Fruit fly (Drosophila melanogaster) whole organism, prepupa: ENCODE data around the gene Sfmbt.

Experiments used
- CG10631 ChIP-seq: fragments of 200-800 bp; sonication (Bioruptor generic); optimal IDR thresholded peaks from 2 replicates; lab custom pipeline; 2016; ENCODE audit warnings: missing biosample characterization, missing genetic modification characterization
- CG11294 ChIP-seq: fragments of 200-800 bp; sonication (Bioruptor generic); IDR thresholded peaks from 2 replicates; pipeline ENCODE4 v1.3.6; 2022; ENCODE audit warnings: missing biosample characterization, missing genetic modification characterization
- CG11762 ChIP-seq: fragments of 200-800 bp; sonication (Bioruptor generic); optimal IDR thresholded peaks from 3 replicates; lab custom pipeline; 2016; ENCODE audit warnings: missing biosample characterization, missing genetic modification characterization; ENCODE audit not compliant: insufficient read depth
- CG11902 ChIP-seq: fragments of 200-800 bp; sonication (Bioruptor generic); optimal IDR thresholded peaks from 3 replicates; lab custom pipeline; 2016; ENCODE audit warnings: missing biosample characterization, missing genetic modification characterization
- CG1621 ChIP-seq: fragments of 200-800 bp; sonication (Bioruptor generic); optimal IDR thresholded peaks from 3 replicates; lab custom pipeline; 2018; ENCODE audit warnings: missing biosample characterization, mild to moderate bottlenecking, missing genetic modification characterization
- CG16779 ChIP-seq: fragments of 200-800 bp; sonication (Bioruptor generic); optimal IDR thresholded peaks from 3 replicates; lab custom pipeline; 2017; ENCODE audit warnings: missing biosample characterization, mild to moderate bottlenecking, missing genetic modification characterization
- CG3032 ChIP-seq: fragments of 200-800 bp; optimal IDR thresholded peaks from 2 replicates; lab custom pipeline; 2019; ENCODE audit warnings: missing biosample characterization, mild to moderate bottlenecking, missing genetic modification characterization, moderate library complexity
- CG31627 ChIP-seq: fragments of 200-800 bp; sonication (Bioruptor generic); optimal IDR thresholded peaks from 3 replicates; lab custom pipeline; 2016; ENCODE audit warnings: missing biosample characterization, missing genetic modification characterization
- CG34406 ChIP-seq: fragments of 200-800 bp; sonication (Bioruptor generic); optimal IDR thresholded peaks from 3 replicates; lab custom pipeline; 2016; ENCODE audit warnings: missing biosample characterization, missing genetic modification characterization
- CG4318 ChIP-seq: fragments of 200-800 bp; sonication (Bioruptor generic); optimal IDR thresholded peaks from 3 replicates; lab custom pipeline; 2017; ENCODE audit warnings: missing biosample characterization, mild to moderate bottlenecking, missing genetic modification characterization
- CG6163 ChIP-seq: fragments of 200-800 bp; sonication (Bioruptor generic); IDR thresholded peaks from 3 replicates; pipeline ENCODE4 v1.3.6; 2022; ENCODE audit warnings: missing biosample characterization, missing genetic modification characterization
- CG6276 ChIP-seq: fragments of 200-800 bp; sonication (Bioruptor generic); optimal IDR thresholded peaks from 2 replicates; lab custom pipeline; 2017; ENCODE audit warnings: missing biosample characterization, mild to moderate bottlenecking, missing genetic modification characterization
- CG6792 ChIP-seq: fragments of 200-800 bp; sonication (Bioruptor generic); optimal IDR thresholded peaks from 3 replicates; lab custom pipeline; 2016; ENCODE audit warnings: missing biosample characterization, missing genetic modification characterization
- CG6854 ChIP-seq: fragments of 200-800 bp; sonication (Bioruptor generic); optimal IDR thresholded peaks from 2 replicates; lab custom pipeline; 2017; ENCODE audit warnings: missing biosample characterization, mild to moderate bottlenecking, missing genetic modification characterization
- CG8119 ChIP-seq: fragments of 200-800 bp; sonication (Bioruptor generic); IDR thresholded peaks from 3 replicates; pipeline ENCODE4 v1.3.6; 2022; ENCODE audit warnings: missing biosample characterization, missing genetic modification characterization
- CG8319 ChIP-seq: fragments of 200-800 bp; sonication (Bioruptor generic); optimal IDR thresholded peaks from 3 replicates; lab custom pipeline; 2016; ENCODE audit warnings: missing biosample characterization, missing genetic modification characterization
- CG8632 ChIP-seq: fragments of 200-800 bp; sonication (Bioruptor generic); optimal IDR thresholded peaks from 3 replicates; lab custom pipeline; 2016; ENCODE audit warnings: missing biosample characterization, missing genetic modification characterization
- Eip78C ChIP-seq: fragments of 200-800 bp; sonication (Bioruptor generic); peaks from one replicate; lab custom pipeline; 2016; ENCODE audit warnings: missing biosample characterization, missing genetic modification characterization
- Eip93F ChIP-seq: fragments of 200-800 bp; sonication (Bioruptor generic); optimal IDR thresholded peaks from 2 replicates; lab custom pipeline; 2016; ENCODE audit warnings: missing biosample characterization, mild to moderate bottlenecking, missing genetic modification characterization
- Ets21C ChIP-seq: fragments of 200-800 bp; sonication (Bioruptor generic); optimal IDR thresholded peaks from 3 replicates; lab custom pipeline; 2016; ENCODE audit warnings: missing biosample characterization, missing genetic modification characterization
- Ets96B ChIP-seq: fragments of 200-800 bp; optimal IDR thresholded peaks from 2 replicates; lab custom pipeline; 2019; ENCODE audit warnings: missing biosample characterization, mild to moderate bottlenecking, missing genetic modification characterization, moderate library complexity
- Gug ChIP-seq: fragments of 200-800 bp; sonication (Bioruptor generic); IDR thresholded peaks from 2 replicates; pipeline ENCODE4 v1.3.6; 2022; ENCODE audit warnings: missing biosample characterization, missing genetic modification characterization
- Hr39 ChIP-seq: fragments of 200-800 bp; sonication (Bioruptor generic); optimal IDR thresholded peaks from 2 replicates; lab custom pipeline; 2016; ENCODE audit warnings: missing biosample characterization, missing genetic modification characterization
- Hr4 ChIP-seq: fragments of 200-800 bp; sonication (Bioruptor generic); optimal IDR thresholded peaks from 3 replicates; lab custom pipeline; 2016; ENCODE audit warnings: missing biosample characterization, missing genetic modification characterization
- Lpt ChIP-seq: fragments of 200-800 bp; sonication (Bioruptor generic); optimal IDR thresholded peaks from 3 replicates; lab custom pipeline; 2016; ENCODE audit warnings: missing biosample characterization, missing genetic modification characterization
- Sox14 ChIP-seq: fragments of 200-800 bp; sonication (Bioruptor generic); optimal IDR thresholded peaks from 3 replicates; lab custom pipeline; 2016; ENCODE audit warnings: missing biosample characterization, missing genetic modification characterization
- Sox15 ChIP-seq: fragments of 200-800 bp; sonication (Bioruptor generic); optimal IDR thresholded peaks from 3 replicates; lab custom pipeline; 2016; ENCODE audit warnings: missing biosample characterization, missing genetic modification characterization
- acj6 ChIP-seq: fragments of 200-800 bp; sonication (Bioruptor generic); optimal IDR thresholded peaks from 3 replicates; lab custom pipeline; 2016; ENCODE audit warnings: missing biosample characterization, missing genetic modification characterization
- cyc ChIP-seq: fragments of 200-800 bp; sonication (Bioruptor generic); optimal IDR thresholded peaks from 3 replicates; lab custom pipeline; 2016; ENCODE audit warnings: missing biosample characterization, missing genetic modification characterization
- dac ChIP-seq: fragments of 200-800 bp; sonication (Bioruptor generic); optimal IDR thresholded peaks from 2 replicates; lab custom pipeline; 2017; ENCODE audit warnings: missing biosample characterization, mild to moderate bottlenecking, missing genetic modification characterization
- dsx ChIP-seq: fragments of 200-800 bp; optimal IDR thresholded peaks from 3 replicates; lab custom pipeline; 2019; ENCODE audit warnings: missing biosample characterization, mild to moderate bottlenecking, missing genetic modification characterization, moderate library complexity; ENCODE audit not compliant: poor library complexity, severe bottlenecking
- eg ChIP-seq: fragments of 200-800 bp; sonication (Bioruptor generic); IDR thresholded peaks from 3 replicates; pipeline ENCODE4 v1.3.6; 2022; ENCODE audit warnings: missing biosample characterization, missing genetic modification characterization
- esn ChIP-seq: fragments of 200-800 bp; sonication (Bioruptor generic); optimal IDR thresholded peaks from 2 replicates; lab custom pipeline; 2016; ENCODE audit warnings: missing biosample characterization, mild to moderate bottlenecking, missing genetic modification characterization, moderate library complexity
- fd59A ChIP-seq: fragments of 200-800 bp; sonication (Bioruptor generic); optimal IDR thresholded peaks from 2 replicates; lab custom pipeline; 2017; ENCODE audit warnings: missing biosample characterization, mild to moderate bottlenecking, missing genetic modification characterization, missing genetic modification reagents
- fd85E ChIP-seq: fragments of 200-800 bp; sonication (Bioruptor generic); optimal IDR thresholded peaks from 3 replicates; lab custom pipeline; 2016; ENCODE audit warnings: missing biosample characterization, missing genetic modification characterization
- lz ChIP-seq: fragments of 200-800 bp; sonication (Bioruptor generic); optimal IDR thresholded peaks from 3 replicates; lab custom pipeline; 2016; ENCODE audit warnings: missing biosample characterization, missing genetic modification characterization
- net ChIP-seq: fragments of 200-800 bp; sonication (Bioruptor generic); optimal IDR thresholded peaks from 3 replicates; lab custom pipeline; 2016; ENCODE audit warnings: missing biosample characterization, missing genetic modification characterization
- pdm3 ChIP-seq: fragments of 200-800 bp; sonication (Bioruptor generic); optimal IDR thresholded peaks from 3 replicates; lab custom pipeline; 2016; ENCODE audit warnings: missing biosample characterization, missing genetic modification characterization
- salr ChIP-seq, 2 experiments: fragments of 200-800 bp; sonication (Bioruptor generic); optimal IDR thresholded peaks; 3 replicates each; lab custom pipeline; 2016 to 2018; ENCODE audit warnings: missing biosample characterization in 2 of 2, missing genetic modification characterization in 2 of 2, mild to moderate bottlenecking in 1 of 2
- spab ChIP-seq: fragments of 200-800 bp; sonication (Bioruptor generic); optimal IDR thresholded peaks from 2 replicates; lab custom pipeline; 2017; ENCODE audit warnings: missing biosample characterization, mild to moderate bottlenecking, missing genetic modification characterization, missing genetic modification reagents
- ss ChIP-seq, 2 experiments: fragments of 200-800 bp; sonication (Bioruptor generic); optimal IDR thresholded peaks; 2 replicates in 1 of 2; 3 replicates in 1 of 2; lab custom pipeline; 2017 to 2018; ENCODE audit warnings: mild to moderate bottlenecking in 2 of 2, missing biosample characterization in 2 of 2, missing genetic modification characterization in 2 of 2, moderate library complexity in 1 of 2
- svp ChIP-seq: fragments of 200-800 bp; sonication (Bioruptor generic); peaks from one replicate; lab custom pipeline; 2016; ENCODE audit warnings: missing biosample characterization, missing genetic modification characterization
- topi ChIP-seq: fragments of 200-800 bp; sonication (Bioruptor generic); optimal IDR thresholded peaks from 3 replicates; lab custom pipeline; 2016; ENCODE audit warnings: missing biosample characterization, missing genetic modification characterization

Gene Sfmbt

DNA sequence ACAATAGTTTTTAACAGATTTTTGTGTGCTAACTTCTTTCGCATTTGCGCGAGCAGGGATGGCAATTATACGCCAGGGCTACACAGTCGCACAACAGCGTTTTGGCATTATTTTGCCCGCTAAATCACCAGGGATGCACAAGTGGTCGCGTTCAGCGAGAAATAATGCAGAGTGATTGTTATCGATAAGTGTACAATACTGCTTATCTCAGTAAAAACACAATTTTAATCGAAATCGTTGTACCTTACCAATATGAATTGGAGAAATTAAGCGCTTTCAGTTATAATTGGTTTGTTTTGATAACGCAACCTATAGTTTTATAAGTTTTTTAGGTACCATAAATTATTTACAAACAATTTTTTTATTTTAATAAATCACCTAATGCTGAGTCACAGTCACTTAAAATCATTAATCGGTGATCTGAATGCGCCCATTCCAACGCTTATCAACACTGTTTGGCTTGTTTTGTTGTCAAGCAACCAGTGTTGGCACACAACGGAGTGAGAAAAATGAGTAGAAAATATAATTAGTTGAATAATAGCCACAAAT is at the start of gene Sfmbt, which contains the start of gene CG5439:
Gene Sfmbt, minus strand, starts transcription at position 85 of the 549 bp plus-strand sequence.
Gene CG5439, plus strand, starts transcription at position 450 of the 549 bp plus-strand sequence.
- peak; percentile 85 for TF ChIP-seq lz
- TF ChIP-seq Eip93F = peak; percentile 10
- peak; percentile 81 for TF ChIP-seq Hr39 (GFP tag; lab: Kevin White, UChicago)
- peak; percentile 47 for TF ChIP-seq fd59A (GFP tag; lab: Kevin White, UChicago)
- TF ChIP-seq CG31627 (GFP tag; lab: Kevin White, UChicago) = peak; percentile 84
- no peak for TF ChIP-seq pdm3 (GFP tag; lab: Kevin White, UChicago)
- TF ChIP-seq Sox15 (GFP tag; lab: Kevin White, UChicago) = peak; percentile 75
- TF ChIP-seq CG34406 = peak; percentile 69
- no peak; the same call in 2 of the 3 replicates for TF ChIP-seq eg (GFP tag; lab: Robert Waterston, UW)
- TF ChIP-seq Lpt (GFP tag; lab: Kevin White, UChicago) = no peak
- TF ChIP-seq CG6854 (GFP tag; lab: Kevin White, UChicago) = no peak
- TF ChIP-seq CG3032 (tag; lab: Kevin White, UChicago) = peak; percentile 79
- TF ChIP-seq Gug = peak; percentile 70; the same call in 1 of the 2 replicates
- peak; percentile 78 for TF ChIP-seq acj6 (GFP tag; lab: Kevin White, UChicago)
- peak; percentile 1 for TF ChIP-seq dac (GFP tag; lab: Kevin White, UChicago)
- TF ChIP-seq esn (GFP tag; lab: Kevin White, UChicago) = peak; percentile 85
- TF ChIP-seq net (GFP tag; lab: Kevin White, UChicago) = no peak
- TF ChIP-seq cyc = peak; percentile 85
- TF ChIP-seq CG4318 (GFP tag; lab: Kevin White, UChicago) = no peak
- TF ChIP-seq CG6163 (GFP tag; lab: Robert Waterston, UW) = no peak
- peak; percentile 69 for TF ChIP-seq CG11902 (GFP tag; lab: Kevin White, UChicago)
- TF ChIP-seq Ets96B (tag; lab: Kevin White, UChicago) = peak; percentile 59
- TF ChIP-seq spab (GFP tag; lab: Kevin White, UChicago) = no peak
- TF ChIP-seq salr (GFP tag; optimal IDR thresholded peaks at IDR 0.05; lab: Kevin White, UChicago) = peak in 1 of 2 experiments; percentile 39
- TF ChIP-seq Sox14 (GFP tag; lab: Kevin White, UChicago) = peak; percentile 83
- peak; percentile 80 for TF ChIP-seq Ets21C (GFP tag; lab: Kevin White, UChicago)
- TF ChIP-seq CG11762 (GFP tag; lab: Kevin White, UChicago) = no peak
- peak; percentile 85 for TF ChIP-seq CG10631 (GFP tag; lab: Kevin White, UChicago)
- peak; percentile 71 for TF ChIP-seq CG6792
- peak; percentile 81 for TF ChIP-seq topi (GFP tag; lab: Kevin White, UChicago)
- no peak for TF ChIP-seq CG8119
- TF ChIP-seq Eip78C (GFP tag; lab: Kevin White, UChicago) = peak; percentile 88

- TF ChIP-seq CG16779 (tag; lab: Kevin White, UChicago) (no peak), Eip78C (GFP tag; lab: Kevin White, UChicago) (no peak), CG4318 (GFP tag; lab: Kevin White, UChicago) (no peak), CG10631 (GFP tag; lab: Kevin White, UChicago) (no peak), eg (GFP tag; lab: Robert Waterston, UW) (no peak), Lpt (GFP tag; lab: Kevin White, UChicago) (no peak), Hr4 (no peak), CG1621 (tag; lab: Kevin White, UChicago) (no peak), esn (GFP tag; lab: Kevin White, UChicago) (no peak)
These were observed 48.7 kb upstream of the Sfmbt start, which contains the start of gene CG15480 for dm6 chr2L:13225225-13225840. Gene CG15480, minus strand, starts transcription at chr2L:13225275.

DNA sequence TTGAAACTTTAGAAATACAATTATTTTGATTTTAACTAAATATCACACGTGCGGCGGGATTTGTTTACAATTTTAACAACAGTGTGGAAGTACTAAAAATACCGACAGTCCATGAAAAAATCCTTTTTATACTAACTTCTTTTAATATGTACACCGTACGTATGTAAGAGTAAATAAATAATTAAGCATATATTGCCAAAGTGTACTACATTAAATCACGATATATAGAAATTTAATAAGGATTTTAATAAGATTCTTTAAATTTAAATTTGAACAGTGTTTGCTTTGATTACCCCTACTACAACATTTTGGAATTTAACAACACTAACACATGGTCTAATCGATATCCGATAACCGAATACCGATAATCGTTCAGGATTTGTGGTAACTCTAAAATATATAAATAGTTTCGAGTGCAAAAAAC is 45.7 kb upstream of the Sfmbt start, which contains the start of the genes Ski6 and CG16812:
Gene Ski6, minus strand, starts transcription at position 205 of the 424 bp plus-strand sequence.
Gene CG16812, plus strand, starts transcription at position 363 of the 424 bp plus-strand sequence.
- no peak for TF ChIP-seq dsx
- TF ChIP-seq CG6163 (GFP tag; lab: Robert Waterston, UW) = no peak
- TF ChIP-seq fd85E = no peak
- peak; percentile 37 for TF ChIP-seq Ets21C (GFP tag; lab: Kevin White, UChicago)
- TF ChIP-seq ss (GFP tag; optimal IDR thresholded peaks at IDR 0.05; lab: Kevin White, UChicago) = no peak
- no peak for TF ChIP-seq lz
- TF ChIP-seq Sox15 (GFP tag; lab: Kevin White, UChicago) = peak; percentile 29
- TF ChIP-seq Gug = peak; percentile 35; the same call in 1 of the 2 replicates
- peak; percentile 75 for TF ChIP-seq CG10631 (GFP tag; lab: Kevin White, UChicago)
- TF ChIP-seq CG11294 (GFP tag; lab: Robert Waterston, UW) = no peak
- no peak for TF ChIP-seq CG4318 (GFP tag; lab: Kevin White, UChicago)
- peak; percentile 41 for TF ChIP-seq CG8632 (GFP tag; lab: Kevin White, UChicago)
- no peak for TF ChIP-seq CG1621 (tag; lab: Kevin White, UChicago)
- TF ChIP-seq CG8119 = peak; percentile 43; the same call in 1 of the 3 replicates
- no peak for TF ChIP-seq net (GFP tag; lab: Kevin White, UChicago)
- no peak for TF ChIP-seq CG6854 (GFP tag; lab: Kevin White, UChicago)
- peak; percentile 44 for TF ChIP-seq Hr39 (GFP tag; lab: Kevin White, UChicago)
- no peak for TF ChIP-seq CG6276 (GFP tag; lab: Kevin White, UChicago)
- no peak for TF ChIP-seq Lpt (GFP tag; lab: Kevin White, UChicago)
- peak; percentile 49 for TF ChIP-seq cyc
- TF ChIP-seq CG8319 (GFP tag; lab: Kevin White, UChicago) = no peak
- peak; percentile 66 for TF ChIP-seq eg (GFP tag; lab: Robert Waterston, UW)
- no peak for TF ChIP-seq svp (GFP tag; lab: Kevin White, UChicago)
